Fruit fly (Drosophila melanogaster): ENCODE results near the gene Alg2.
A peak's percentile ranks its signal among the peaks of the same experiment; 100 is the strongest.

Gene Alg2

DNA sequence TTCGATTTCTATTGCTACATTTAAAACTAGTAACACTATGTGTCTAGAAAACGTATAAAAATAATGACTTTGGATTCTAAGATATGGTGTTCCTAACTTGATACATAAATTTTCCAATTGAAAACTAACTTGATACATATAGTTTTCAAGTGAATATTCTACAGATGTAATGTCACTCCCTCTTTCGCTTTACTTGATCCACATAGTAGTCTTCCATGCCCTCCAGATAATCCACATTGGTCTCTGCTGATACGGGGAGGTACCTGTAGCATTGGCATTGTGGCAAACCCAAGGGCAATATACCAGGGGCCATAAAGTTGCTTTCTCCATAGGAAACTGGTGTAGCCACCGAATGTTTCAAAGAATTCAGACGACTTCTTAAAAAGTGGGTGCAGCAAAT is 32.5 kb upstream of the Alg2 start, which contains the start of gene CG45066:
Gene CG45066 (minus strand): TSS at position 101 of the 400 bp plus-strand sequence.
- TF ChIP-seq Hnf4 (GFP tag; optimal IDR thresholded peaks at IDR 0.05) (no peak), lola (GFP tag; optimal IDR thresholded peaks at IDR 0.05) (no peak), rgr (GFP tag; optimal IDR thresholded peaks at IDR 0.05) (no peak), Mio (GFP tag; optimal IDR thresholded peaks at IDR 0.05) (no peak), Vsx2 (GFP tag; optimal IDR thresholded peaks at IDR 0.05; ENCODE audit: partially characterized antibody) (no peak)

DNA sequence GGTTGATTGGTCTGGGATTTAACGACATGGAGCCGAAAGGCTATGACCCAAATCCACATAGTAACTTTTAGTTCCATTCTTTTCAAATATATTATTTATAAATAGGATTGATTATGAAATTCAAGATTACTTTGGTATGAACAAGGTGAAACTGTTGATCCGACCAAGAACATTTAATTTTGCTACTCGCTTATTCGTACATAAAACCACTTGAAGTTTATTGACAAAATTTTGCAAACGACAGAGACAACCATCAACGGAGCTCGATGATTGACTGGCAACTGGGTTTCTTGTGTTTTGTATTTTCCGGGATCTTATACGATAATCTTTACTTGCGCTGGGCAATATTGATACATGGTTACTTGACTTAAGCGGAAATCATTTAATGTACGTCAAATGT is 29.2 kb upstream of the Alg2 start, which contains the start of gene CG45067:
Gene CG45067 (minus strand): TSS at position 101 of the 400 bp plus-strand sequence.
- TF ChIP-seq sage (GFP tag; optimal IDR thresholded peaks at IDR 0.05), result no peak
- TF ChIP-seq ey (GFP tag; optimal IDR thresholded peaks at IDR 0.05), result no peak
- TF ChIP-seq Myc (optimal IDR thresholded peaks at IDR 0.05), result no peak
- TF ChIP-seq fru (GFP tag; optimal IDR thresholded peaks at IDR 0.05), result no peak
- TF ChIP-seq Jra (GFP tag; optimal IDR thresholded peaks at IDR 0.05), result no peak
- TF ChIP-seq rgr (GFP tag; optimal IDR thresholded peaks at IDR 0.05), result no peak
- TF ChIP-seq Sp1 (GFP tag; optimal IDR thresholded peaks at IDR 0.05), result no peak
- TF ChIP-seq br (GFP tag; optimal IDR thresholded peaks at IDR 0.05), result no peak
- TF ChIP-seq lola (GFP tag; optimal IDR thresholded peaks at IDR 0.05), result no peak
- no peak for TF ChIP-seq Hr78 (GFP tag; optimal IDR thresholded peaks at IDR 0.05)
- no peak for TF ChIP-seq Rel (GFP tag; optimal IDR thresholded peaks at IDR 0.05)
- TF ChIP-seq Rel (tag; optimal IDR thresholded peaks at IDR 0.05), result no peak
- TF ChIP-seq Mio (GFP tag; optimal IDR thresholded peaks at IDR 0.05), result no peak
- no peak for TF ChIP-seq Hnf4 (GFP tag; optimal IDR thresholded peaks at IDR 0.05)
- TF ChIP-seq dmrt93B (GFP tag; optimal IDR thresholded peaks at IDR 0.05), result no peak
- no peak for TF ChIP-seq dsf (GFP tag; optimal IDR thresholded peaks at IDR 0.05; ENCODE audit: borderline replicate concordance)
- TF ChIP-seq CG9705 (GFP tag; optimal IDR thresholded peaks at IDR 0.05), result no peak

DNA sequence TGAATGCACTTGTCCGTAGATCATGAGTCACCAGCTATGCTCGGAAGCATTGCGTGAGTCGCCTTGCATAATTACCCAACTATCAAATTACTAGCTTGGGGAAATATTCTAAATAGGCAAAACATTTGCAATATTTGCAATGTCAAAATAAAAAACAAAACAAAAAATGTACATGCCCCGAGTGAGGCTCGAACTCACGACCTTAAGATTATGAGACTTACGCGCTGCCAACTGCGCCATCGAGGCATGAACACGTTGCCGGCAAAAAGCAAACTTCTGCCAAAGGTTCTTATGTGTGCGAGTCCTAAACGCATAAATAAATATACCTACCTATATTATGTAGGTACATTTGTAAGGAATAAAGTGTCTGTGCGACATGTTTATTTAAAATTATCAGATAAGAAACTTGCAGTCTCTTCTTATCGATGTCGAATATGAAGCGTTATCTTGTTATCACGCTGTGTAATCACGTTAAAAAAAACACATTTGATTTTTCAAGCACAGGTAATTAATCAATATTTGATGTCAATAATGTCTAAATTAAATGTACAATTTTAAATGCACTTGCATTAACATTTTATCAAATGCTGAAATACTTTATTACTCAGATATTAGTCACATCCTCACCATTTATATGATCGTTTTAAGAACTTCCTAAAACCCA is 21.7 kb upstream of the Alg2 start:
- TF ChIP-seq Sp1 (GFP tag; optimal IDR thresholded peaks at IDR 0.05) (peak; percentile 8), GATAd (GFP tag; optimal IDR thresholded peaks at IDR 0.05) (no peak)

DNA sequence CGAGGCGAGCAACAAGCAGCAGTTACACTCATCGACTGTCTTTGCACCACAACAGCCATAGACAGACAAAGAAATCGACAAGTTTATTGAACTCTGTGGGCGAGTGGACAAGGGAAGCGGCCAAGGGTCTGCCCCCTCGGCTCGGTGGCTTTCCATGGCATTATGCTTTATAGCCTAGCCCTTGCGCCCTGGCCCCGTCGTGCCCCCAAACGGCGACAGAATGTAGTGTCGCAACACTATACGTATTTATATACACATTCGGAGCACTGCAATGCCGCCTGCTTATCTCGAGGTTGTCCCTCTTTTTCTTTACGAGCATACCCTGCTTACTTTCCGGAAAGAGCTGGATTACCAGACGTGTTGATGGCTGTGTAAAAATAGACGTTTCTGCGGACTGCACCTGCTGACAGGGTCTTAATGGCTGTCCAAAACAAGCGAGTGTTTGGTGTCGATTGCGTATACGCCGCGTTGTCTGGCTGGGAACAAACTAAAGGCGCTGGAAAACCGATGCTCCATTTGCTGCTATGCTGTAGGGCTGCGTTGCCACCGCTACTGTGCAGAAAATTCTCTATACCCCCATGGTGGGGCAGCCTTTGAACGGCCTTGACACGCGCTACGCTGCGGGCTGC is 20.8 kb upstream of the Alg2 start:
- no peak for TF ChIP-seq dsf (GFP tag; optimal IDR thresholded peaks at IDR 0.05; ENCODE audit: borderline replicate concordance)
- no peak for TF ChIP-seq Hr78 (GFP tag; optimal IDR thresholded peaks at IDR 0.05)
- no peak for TF ChIP-seq h (GFP tag; optimal IDR thresholded peaks at IDR 0.05)
- TF ChIP-seq Dfd (GFP tag; optimal IDR thresholded peaks at IDR 0.05), result no peak
- TF ChIP-seq Hr83 (GFP tag; optimal IDR thresholded peaks at IDR 0.05; ENCODE audit: poor library complexity, severe bottlenecking), result no peak
- no peak for TF ChIP-seq N (GFP tag; optimal IDR thresholded peaks at IDR 0.05)
- no peak for TF ChIP-seq Sp1 (GFP tag; optimal IDR thresholded peaks at IDR 0.05)
- no peak for TF ChIP-seq ey (GFP tag; optimal IDR thresholded peaks at IDR 0.05)
- TF ChIP-seq pan (optimal IDR thresholded peaks at IDR 0.05), result no peak
- TF ChIP-seq usp (GFP tag; optimal IDR thresholded peaks at IDR 0.05), result no peak
- no peak for TF ChIP-seq Mio (GFP tag; optimal IDR thresholded peaks at IDR 0.05)
- TF ChIP-seq br (GFP tag; optimal IDR thresholded peaks at IDR 0.05), result no peak

DNA sequence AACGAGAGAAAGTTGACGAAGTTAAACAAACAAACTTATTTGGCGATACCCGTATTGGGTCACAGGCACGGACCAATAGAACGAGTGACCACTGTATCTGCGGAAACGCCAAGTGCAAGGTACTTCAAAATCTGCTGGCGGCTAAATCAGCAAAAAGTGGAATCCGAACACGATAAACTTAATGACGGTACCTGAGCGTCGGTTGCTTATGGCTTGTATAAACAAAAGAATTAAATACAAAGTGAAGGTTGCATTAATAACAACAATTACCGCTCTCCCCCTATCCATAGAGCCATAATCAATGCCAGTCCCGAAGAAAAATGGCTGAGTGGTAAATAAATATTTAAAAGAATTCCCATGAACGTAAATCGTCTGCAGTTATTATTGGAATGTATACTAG is 19.1 kb upstream of the Alg2 start:
- TF ChIP-seq usp (GFP tag; optimal IDR thresholded peaks at IDR 0.05), result no peak
- no peak for TF ChIP-seq Rel (GFP tag; optimal IDR thresholded peaks at IDR 0.05)
- TF ChIP-seq Rel (tag; optimal IDR thresholded peaks at IDR 0.05), result peak; percentile 1
- TF ChIP-seq Vsx2 (GFP tag; optimal IDR thresholded peaks at IDR 0.05; ENCODE audit: partially characterized antibody), result no peak
- peak; percentile 4 for TF ChIP-seq h (GFP tag; optimal IDR thresholded peaks at IDR 0.05)
- TF ChIP-seq foxo (GFP tag; optimal IDR thresholded peaks at IDR 0.05), result peak in 1 of 2 experiments; percentile 27

DNA sequence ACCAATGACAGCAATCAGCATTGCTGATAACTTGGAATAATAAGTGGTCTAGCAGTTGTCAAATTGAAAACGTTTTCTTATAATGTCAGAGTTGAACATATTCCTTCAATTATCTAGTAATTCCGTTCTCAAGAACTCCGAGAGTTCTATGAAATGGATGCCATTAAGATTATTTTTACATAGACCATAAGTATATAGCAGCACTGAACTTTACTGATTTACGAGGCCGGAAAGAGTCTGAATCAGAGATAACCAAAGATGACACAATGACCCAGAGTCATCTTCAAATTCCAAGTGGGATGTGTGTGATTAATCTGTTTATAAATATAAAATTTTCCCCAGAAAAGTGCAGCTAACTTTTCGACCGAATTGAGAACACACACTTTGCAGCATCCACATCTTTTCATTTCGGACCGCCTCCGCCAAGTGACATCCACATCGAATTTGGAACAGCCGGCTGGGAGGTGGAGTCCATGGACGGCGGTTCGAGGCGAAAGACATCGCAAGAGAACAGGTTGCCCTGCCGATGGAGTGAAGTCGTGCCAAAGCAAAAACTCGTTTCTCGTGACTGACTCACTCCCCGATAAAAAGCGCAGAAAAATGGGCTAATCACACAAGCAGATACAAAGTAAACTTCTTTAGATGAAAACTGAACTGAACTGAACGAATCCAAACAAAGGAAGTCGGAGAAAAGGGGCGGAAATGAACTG is 18.5 kb upstream of the Alg2 start:
- TF ChIP-seq foxo (GFP tag; optimal IDR thresholded peaks at IDR 0.05) (no peak), jim (GFP tag; optimal IDR thresholded peaks at IDR 0.05) (no peak), Jra (GFP tag; optimal IDR thresholded peaks at IDR 0.05) (no peak), dsf (GFP tag; optimal IDR thresholded peaks at IDR 0.05; ENCODE audit: borderline replicate concordance) (no peak), Vsx2 (GFP tag; optimal IDR thresholded peaks at IDR 0.05; ENCODE audit: partially characterized antibody) (peak; percentile 62), woc (GFP tag; optimal IDR thresholded peaks at IDR 0.05) (peak; percentile 7), Sp1 (GFP tag; optimal IDR thresholded peaks at IDR 0.05) (no peak), ey (GFP tag; optimal IDR thresholded peaks at IDR 0.05) (no peak), Abd-B (GFP tag; optimal IDR thresholded peaks at IDR 0.05) (no peak)
